Worm (Caenorhabditis elegans) whole organism, mixed stage, embryonic: ENCODE data around the gene R04B5.5.

ENCODE experiments used
- M03D4.4 ChIP-seq: sonication (generic microtip); optimal IDR thresholded peaks from 2 replicates; lab custom pipeline; 2017; ENCODE audit warnings: mild to moderate bottlenecking, missing genetic modification characterization, missing compliant biosample characterization
- bed-3 ChIP-seq: fragments of 200-800 bp; sonication (Bioruptor generic); optimal IDR thresholded peaks from 3 replicates; lab custom pipeline; 2018; ENCODE audit warnings: mild to moderate bottlenecking, missing genetic modification characterization, moderate library complexity, missing compliant biosample characterization
- blmp-1 ChIP-seq: fragments of 150-350 bp; optimal IDR thresholded peaks from 2 replicates; lab custom pipeline; 2014; ENCODE audit warnings: missing biosample characterization, missing genetic modification characterization
- ceh-39 ChIP-seq: fragments of 150-350 bp; optimal IDR thresholded peaks from 2 replicates; lab custom pipeline; 2014; ENCODE audit warnings: missing biosample characterization, missing genetic modification characterization
- ceh-43 ChIP-seq: fragments of 200-800 bp; sonication (Bioruptor generic); optimal IDR thresholded peaks from 2 replicates; lab custom pipeline; 2018; ENCODE audit warnings: mild to moderate bottlenecking, missing genetic modification characterization, moderate library complexity, missing compliant biosample characterization
- ceh-83 ChIP-seq: fragments of 200-800 bp; sonication (Bioruptor generic); optimal IDR thresholded peaks from 2 replicates; lab custom pipeline; 2018; ENCODE audit warnings: mild to moderate bottlenecking, missing genetic modification characterization, missing compliant biosample characterization
- ces-1 ChIP-seq: fragments of 150-350 bp; optimal IDR thresholded peaks from 2 replicates; lab custom pipeline; 2014; ENCODE audit warnings: missing biosample characterization, missing genetic modification reagents, missing genetic modification characterization
- cnd-1 ChIP-seq: fragments of 200-800 bp; sonication (Bioruptor generic); optimal IDR thresholded peaks from 2 replicates; lab custom pipeline; 2018; ENCODE audit warnings: mild to moderate bottlenecking, missing genetic modification characterization, missing compliant biosample characterization
- drap-1 ChIP-seq: fragments of 200-800 bp; sonication (Bioruptor generic); optimal IDR thresholded peaks from 3 replicates; lab custom pipeline; 2018; ENCODE audit warnings: mild to moderate bottlenecking, missing genetic modification characterization, missing compliant biosample characterization
- elt-1 ChIP-seq: sonication (generic microtip); optimal IDR thresholded peaks from 2 replicates; lab custom pipeline; 2017; ENCODE audit warnings: missing genetic modification characterization, mild to moderate bottlenecking, missing compliant biosample characterization, antibody characterized with exemption, moderate library complexity, borderline replicate concordance; ENCODE audit not compliant: insufficient read depth
- elt-3 ChIP-seq: fragments of 150-350 bp; optimal IDR thresholded peaks from 2 replicates; lab custom pipeline; 2014; ENCODE audit warnings: missing biosample characterization, missing genetic modification characterization
- flh-1 ChIP-seq: fragments of 200-800 bp; sonication (Bioruptor generic); optimal IDR thresholded peaks from 2 replicates; lab custom pipeline; 2018; ENCODE audit warnings: mild to moderate bottlenecking, missing genetic modification characterization, moderate library complexity, missing compliant biosample characterization
- ham-2 ChIP-seq: fragments of 200-800 bp; sonication (Bioruptor generic); optimal IDR thresholded peaks from 2 replicates; lab custom pipeline; 2018; ENCODE audit warnings: mild to moderate bottlenecking, missing genetic modification characterization, missing compliant biosample characterization
- hlh-1 ChIP-seq: fragments of 150-350 bp; optimal IDR thresholded peaks from 2 replicates; lab custom pipeline; 2014; ENCODE audit warnings: missing biosample characterization, missing genetic modification reagents, missing genetic modification characterization
- lin-13 ChIP-seq: fragments of 150-350 bp; optimal IDR thresholded peaks from 2 replicates; lab custom pipeline; 2014; ENCODE audit warnings: missing biosample characterization, missing genetic modification characterization
- lin-32 ChIP-seq: fragments of 200-800 bp; sonication (Bioruptor generic); optimal IDR thresholded peaks from 2 replicates; lab custom pipeline; 2018; ENCODE audit warnings: mild to moderate bottlenecking, missing genetic modification characterization, missing compliant biosample characterization
- lsy-2 ChIP-seq: fragments of 150-350 bp; optimal IDR thresholded peaks from 2 replicates; lab custom pipeline; 2014; ENCODE audit warnings: missing biosample characterization, missing genetic modification characterization
- mep-1 ChIP-seq: fragments of 150-350 bp; optimal IDR thresholded peaks from 2 replicates; lab custom pipeline; 2017; ENCODE audit warnings: missing biosample characterization, missing genetic modification reagents, missing genetic modification characterization, inconsistent platforms
- mls-2 ChIP-seq: sonication (generic microtip); optimal IDR thresholded peaks from 2 replicates; lab custom pipeline; 2016; ENCODE audit warnings: mild to moderate bottlenecking, missing genetic modification characterization, moderate library complexity, missing compliant biosample characterization
- nhr-12 ChIP-seq: fragments of 150-350 bp; optimal IDR thresholded peaks from 2 replicates; lab custom pipeline; 2014; ENCODE audit warnings: missing biosample characterization, missing genetic modification characterization
- nhr-2 ChIP-seq: fragments of 150-350 bp; optimal IDR thresholded peaks from 2 replicates; lab custom pipeline; 2014; ENCODE audit warnings: missing biosample characterization, missing genetic modification characterization
- nhr-237 ChIP-seq: fragments of 150-350 bp; optimal IDR thresholded peaks from 2 replicates; lab custom pipeline; 2014; ENCODE audit warnings: missing biosample characterization, missing genetic modification characterization
- nhr-28 ChIP-seq: fragments of 150-350 bp; optimal IDR thresholded peaks from 2 replicates; lab custom pipeline; 2014; ENCODE audit warnings: missing biosample characterization, missing genetic modification characterization
- nhr-76 ChIP-seq: sonication (generic microtip); optimal IDR thresholded peaks from 2 replicates; lab custom pipeline; 2017; ENCODE audit warnings: missing biosample characterization, missing genetic modification characterization
- pha-4 ChIP-seq: fragments of 150-350 bp; optimal IDR thresholded peaks from 2 replicates; lab custom pipeline; 2018; ENCODE audit warnings: missing biosample characterization, missing genetic modification reagents, missing genetic modification characterization
- sem-2 ChIP-seq: fragments of 200-800 bp; sonication (Bioruptor generic); optimal IDR thresholded peaks from 2 replicates; lab custom pipeline; 2018; ENCODE audit warnings: mild to moderate bottlenecking, missing genetic modification characterization, missing compliant biosample characterization
- snpc-4 ChIP-seq: fragments of 150-350 bp; optimal IDR thresholded peaks from 2 replicates; lab custom pipeline; 2014; ENCODE audit warnings: missing biosample characterization, missing genetic modification characterization
- sptf-1 ChIP-seq: sonication (generic microtip); optimal IDR thresholded peaks from 2 replicates; lab custom pipeline; 2017; ENCODE audit warnings: mild to moderate bottlenecking, missing genetic modification characterization, moderate library complexity, missing compliant biosample characterization
- tbx-8 ChIP-seq: fragments of 200-800 bp; sonication (Bioruptor generic); optimal IDR thresholded peaks from 2 replicates; lab custom pipeline; 2018; ENCODE audit warnings: mild to moderate bottlenecking, missing genetic modification characterization, moderate library complexity, missing compliant biosample characterization
- unc-120 ChIP-seq: sonication (generic microtip); optimal IDR thresholded peaks from 2 replicates; lab custom pipeline; 2017; ENCODE audit warnings: missing genetic modification characterization, missing compliant biosample characterization; ENCODE audit not compliant: poor library complexity, severe bottlenecking
- unc-39 ChIP-seq: fragments of 150-350 bp; optimal IDR thresholded peaks from 2 replicates; lab custom pipeline; 2014; ENCODE audit warnings: missing biosample characterization, missing genetic modification characterization
- unc-62 ChIP-seq: fragments of 150-350 bp; optimal IDR thresholded peaks from 2 replicates; lab custom pipeline; 2014; ENCODE audit warnings: missing biosample characterization, missing genetic modification reagents, missing genetic modification characterization
- zip-8 ChIP-seq: fragments of 150-350 bp; optimal IDR thresholded peaks from 2 replicates; lab custom pipeline; 2014; ENCODE audit warnings: missing biosample characterization, missing genetic modification characterization
- ztf-11 ChIP-seq: fragments of 150-350 bp; optimal IDR thresholded peaks from 2 replicates; lab custom pipeline; 2014; ENCODE audit warnings: missing biosample characterization, missing genetic modification characterization

R04B5.5 gene

DNA sequence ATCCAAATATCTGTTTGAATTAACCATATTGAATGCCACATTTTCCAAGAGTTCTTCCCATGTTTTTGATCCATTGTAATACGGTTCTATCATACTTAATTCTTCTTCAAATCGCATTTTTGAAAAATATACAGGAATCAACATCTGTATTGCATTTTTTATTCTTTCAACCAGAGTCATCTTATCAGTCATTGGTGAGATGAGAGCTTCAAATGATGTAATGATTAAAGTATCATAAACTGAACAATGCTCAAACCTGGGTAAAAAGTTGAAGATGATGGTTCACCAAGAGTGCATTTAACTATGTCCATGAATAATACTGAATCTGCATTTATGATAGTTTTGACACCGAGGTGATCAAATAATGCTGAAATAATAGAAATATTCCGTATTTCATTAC lies 16.5 kb downstream of the R04B5.5 start:
- TF ChIP-seq unc-62 (GFP tag; lab: Kevin White, UChicago) (no peak), unc-120 (tag; lab: Kevin White, UChicago) (no peak), tbx-8 (GFP tag; lab: Kevin White, UChicago) (no peak), sem-2 (no peak), M03D4.4 (no peak), mls-2 (tag; lab: Kevin White, UChicago) (no peak), sptf-1 (tag; lab: Kevin White, UChicago) (no peak), lsy-2 (no peak), blmp-1 (tag; lab: Kevin White, UChicago) (no peak), zip-8 (tag; lab: Kevin White, UChicago) (no peak), elt-3 (no peak), lin-32 (GFP tag; lab: Kevin White, UChicago) (no peak), cnd-1 (tag; lab: Kevin White, UChicago) (no peak), mep-1 (no peak)
- TF ChIP-seq, all 35 proteins: peak for 0

DNA sequence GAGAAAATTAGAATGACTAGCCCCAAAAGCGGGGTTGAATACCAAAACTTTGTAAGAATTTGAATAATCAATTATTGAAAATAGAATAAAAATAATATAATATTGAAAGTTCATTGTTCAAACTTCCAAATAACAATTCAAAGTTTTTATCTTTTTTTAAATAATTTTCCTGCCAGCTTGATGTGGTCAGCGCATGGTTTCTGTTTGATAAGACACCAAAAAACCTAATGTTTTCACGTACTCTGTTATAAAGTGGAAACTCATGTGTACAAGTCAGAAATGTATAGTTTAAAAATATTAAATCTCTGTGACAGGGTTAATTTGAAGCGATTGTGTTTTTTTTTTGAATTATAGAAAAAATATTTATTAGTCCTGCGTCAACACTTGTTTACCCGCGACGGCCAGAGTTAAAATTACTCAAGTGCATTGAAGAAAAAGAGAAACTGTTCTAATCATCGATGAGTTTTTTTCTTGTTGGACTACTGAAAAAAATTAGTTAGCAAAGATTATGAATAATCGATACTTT lies 17.6 kb downstream of the R04B5.5 start, which contains the start of gene ugt-17:
ugt-17 (minus strand) TSS at position 180 of the 526 bp plus-strand sequence.
- no peak for TF ChIP-seq sptf-1 (tag; lab: Kevin White, UChicago)
- TF ChIP-seq elt-3: no peak
- no peak for TF ChIP-seq unc-39
- TF ChIP-seq ces-1 (GFP tag; lab: Kevin White, UChicago): no peak
- no peak for TF ChIP-seq elt-1 (tag; lab: Kevin White, UChicago)
- no peak for TF ChIP-seq zip-8 (tag; lab: Kevin White, UChicago)
- TF ChIP-seq mls-2 (tag; lab: Kevin White, UChicago): no peak
- TF ChIP-seq sem-2: no peak
- no peak for TF ChIP-seq snpc-4 (tag; lab: Kevin White, UChicago)
- TF ChIP-seq nhr-12: no peak
- no peak for TF ChIP-seq ceh-43 (GFP tag; lab: Kevin White, UChicago)
- TF ChIP-seq drap-1 (GFP tag; lab: Kevin White, UChicago): no peak
- no peak for TF ChIP-seq unc-62 (GFP tag; lab: Kevin White, UChicago)
- no peak for TF ChIP-seq lin-13 (tag; lab: Kevin White, UChicago)
- no peak for TF ChIP-seq mep-1
- TF ChIP-seq lin-32 (GFP tag; lab: Kevin White, UChicago): no peak
- no peak for TF ChIP-seq bed-3 (GFP tag; lab: Kevin White, UChicago)
- no peak for TF ChIP-seq pha-4 (tag; lab: Kevin White, UChicago)
- no peak for TF ChIP-seq flh-1 (GFP tag; lab: Kevin White, UChicago)
- no peak for TF ChIP-seq ceh-39 (tag; lab: Kevin White, UChicago)

ce11 chrV:10105412-10105811 lies 18.1 kb downstream of the R04B5.5 start, which contains the start of gene C08B6.2:
Gene C08B6.2, plus strand, starts transcription at chrV:10105712.
- TF ChIP-seq nhr-12 (no peak), nhr-2 (tag; lab: Kevin White, UChicago) (no peak), ceh-43 (GFP tag; lab: Kevin White, UChicago) (no peak), nhr-76 (tag; lab: Kevin White, UChicago) (no peak), M03D4.4 (no peak), unc-62 (GFP tag; lab: Kevin White, UChicago) (no peak), unc-120 (tag; lab: Kevin White, UChicago) (no peak), ztf-11 (tag; lab: Kevin White, UChicago) (no peak), sem-2 (no peak), tbx-8 (GFP tag; lab: Kevin White, UChicago) (no peak), ham-2 (no peak), sptf-1 (tag; lab: Kevin White, UChicago) (no peak), ces-1 (GFP tag; lab: Kevin White, UChicago) (no peak), nhr-28 (tag; lab: Kevin White, UChicago) (no peak), hlh-1 (tag; lab: Kevin White, UChicago) (no peak), flh-1 (GFP tag; lab: Kevin White, UChicago) (no peak), blmp-1 (tag; lab: Kevin White, UChicago) (no peak), elt-3 (no peak), zip-8 (tag; lab: Kevin White, UChicago) (no peak)
- TF ChIP-seq, all 35 proteins: peak for 0

DNA sequence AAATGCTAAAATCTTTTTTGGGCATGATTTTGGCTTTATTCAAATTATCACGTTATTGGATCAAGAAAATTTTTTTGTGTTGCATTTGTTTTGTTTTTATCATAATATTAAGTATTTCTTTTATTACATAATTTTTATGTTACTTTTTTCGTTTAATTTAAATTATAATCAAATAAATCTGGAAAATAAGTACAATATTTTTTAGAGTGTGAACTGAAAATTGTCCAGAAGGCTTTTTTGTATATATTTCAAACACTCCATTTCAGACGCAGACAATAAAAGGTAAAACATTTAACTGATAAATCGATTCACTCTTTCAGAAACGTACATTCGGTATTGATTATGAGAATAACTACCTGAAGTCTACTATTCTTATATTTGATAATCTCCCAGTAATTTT lies 20.0 kb downstream of the R04B5.5 start, which contains the start of gene C08B6.11:
C08B6.11 (plus strand) TSS at position 301 of the 400 bp plus-strand sequence.
- TF ChIP-seq elt-1 (tag; lab: Kevin White, UChicago): no peak
- no peak for TF ChIP-seq ceh-83 (GFP tag; lab: Kevin White, UChicago)
- TF ChIP-seq blmp-1 (tag; lab: Kevin White, UChicago): no peak
- no peak for TF ChIP-seq nhr-237 (tag; lab: Kevin White, UChicago)
- TF ChIP-seq cnd-1 (tag; lab: Kevin White, UChicago): no peak
- TF ChIP-seq unc-62 (GFP tag; lab: Kevin White, UChicago): no peak
- TF ChIP-seq bed-3 (GFP tag; lab: Kevin White, UChicago): no peak
- no peak for TF ChIP-seq hlh-1 (tag; lab: Kevin White, UChicago)
- TF ChIP-seq ham-2: no peak
- no peak for TF ChIP-seq flh-1 (GFP tag; lab: Kevin White, UChicago)
- no peak for TF ChIP-seq zip-8 (tag; lab: Kevin White, UChicago)
- no peak for TF ChIP-seq sptf-1 (tag; lab: Kevin White, UChicago)
- no peak for TF ChIP-seq nhr-2 (tag; lab: Kevin White, UChicago)
- TF ChIP-seq ces-1 (GFP tag; lab: Kevin White, UChicago): no peak
- no peak for TF ChIP-seq M03D4.4
- TF ChIP-seq elt-3: no peak
- TF ChIP-seq mls-2 (tag; lab: Kevin White, UChicago): no peak
- TF ChIP-seq pha-4 (tag; lab: Kevin White, UChicago): no peak
- no peak for TF ChIP-seq ztf-11 (tag; lab: Kevin White, UChicago)
- TF ChIP-seq lin-13 (tag; lab: Kevin White, UChicago): no peak
